Worm (Caenorhabditis elegans): Measurements from ENCODE around the gene ops-1.
"Not testable (repeated sequence)": the region's sequence is repeated elsewhere in the genome, so short reads cannot be mapped to it uniquely, and the experiment has no call there.

The ops-1 gene

ce11 chrIV:6317357-6317756 lies 33.2 kb upstream of the ops-1 start, which contains the start of gene Y73B6BL.12:
Gene Y73B6BL.12 (minus strand): TSS chrIV:6317457.
- TF ChIP-seq nhr-12 (tag; optimal IDR thresholded peaks at IDR 0.05); ceh-16 (tag; optimal IDR thresholded peaks at IDR 0.05); unc-55 (GFP tag; optimal IDR thresholded peaks at IDR 0.05): not testable (repeated sequence)

- no peak for TF ChIP-seq C34F6.9 (tag; optimal IDR thresholded peaks at IDR 0.05)
- no peak for TF ChIP-seq crh-2 (tag; optimal IDR thresholded peaks at IDR 0.05)
- no peak for TF ChIP-seq ztf-11 (tag; optimal IDR thresholded peaks at IDR 0.05)
Observed at ce11 chrIV:6307439-6307838, 23.3 kb upstream of the ops-1 start, which contains the start of gene csp-2. Gene csp-2 (plus strand): TSS chrIV:6307739.

DNA sequence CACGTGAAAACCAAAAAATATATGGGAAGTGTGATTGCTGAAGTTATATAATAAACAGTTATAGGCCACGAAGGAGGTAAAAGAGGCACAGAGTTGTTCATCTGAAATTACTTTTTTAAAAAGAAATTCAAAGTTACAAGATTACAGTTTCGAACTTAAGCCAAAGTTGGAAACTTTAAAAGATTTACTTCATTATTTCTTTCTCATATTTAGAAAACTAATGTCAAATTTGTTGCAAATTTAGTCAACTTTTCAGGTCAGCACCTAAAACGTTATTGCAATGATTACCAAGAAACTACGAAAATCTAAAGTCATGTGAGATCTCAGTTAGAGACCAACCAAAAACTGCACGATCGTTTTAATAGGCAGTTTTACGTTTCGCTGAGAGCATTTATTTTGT lies 19.5 kb upstream of the ops-1 start, which contains the start of gene srv-25:
Gene srv-25 (minus strand): TSS at position 101 of the 400 bp plus-strand sequence.
- TF ChIP-seq snpc-4 (tag; optimal IDR thresholded peaks at IDR 0.05) (no peak), ceh-16 (tag; optimal IDR thresholded peaks at IDR 0.05) (no peak), ZK546.5 (tag; optimal IDR thresholded peaks at IDR 0.05) (no peak), fos-1 (tag; optimal IDR thresholded peaks at IDR 0.05) (no peak), blmp-1 (tag; optimal IDR thresholded peaks at IDR 0.05; ENCODE audit: insufficient read depth) (no peak), peb-1 (tag; optimal IDR thresholded peaks at IDR 0.05) (no peak), elt-3 (tag; optimal IDR thresholded peaks at IDR 0.05) (no peak), nhr-10 (tag; optimal IDR thresholded peaks at IDR 0.05) (no peak), elt-1 (tag; optimal IDR thresholded peaks at IDR 0.05) (no peak), mab-5 (tag; optimal IDR thresholded peaks at IDR 0.05) (no peak)

DNA sequence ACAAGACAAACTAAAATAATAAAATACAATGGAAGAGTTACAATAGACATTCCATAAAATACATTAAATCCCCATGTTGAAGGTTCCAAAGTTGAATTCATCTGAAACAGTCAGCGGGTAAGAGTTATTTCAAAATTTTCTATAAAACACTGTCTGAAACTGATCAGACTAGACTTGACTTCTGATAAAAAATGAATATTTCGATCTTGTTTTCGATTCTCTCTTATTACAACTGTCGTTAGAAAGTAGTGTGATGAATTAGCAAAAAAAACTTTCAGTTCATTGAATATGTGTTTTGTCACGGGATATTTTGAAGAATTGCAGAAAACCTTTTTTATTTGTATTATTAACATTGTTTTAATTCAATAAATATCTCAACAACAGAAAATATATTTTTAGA lies 17.6 kb upstream of the ops-1 start, which contains the start of gene srv-26:
Gene srv-26 (minus strand): TSS at position 101 of the 400 bp plus-strand sequence.
- no peak for TF ChIP-seq elt-3 (tag; optimal IDR thresholded peaks at IDR 0.05)
- TF ChIP-seq nhr-11 (tag; optimal IDR thresholded peaks at IDR 0.05) = no peak
- no peak for TF ChIP-seq crh-2 (tag; optimal IDR thresholded peaks at IDR 0.05)
- no peak for TF ChIP-seq dmd-4 (tag; optimal IDR thresholded peaks at IDR 0.05)
- TF ChIP-seq sem-4 (tag; optimal IDR thresholded peaks at IDR 0.05) = no peak
- no peak for TF ChIP-seq blmp-1 (tag; optimal IDR thresholded peaks at IDR 0.05; ENCODE audit: insufficient read depth)
- no peak for TF ChIP-seq alr-1 (tag; optimal IDR thresholded peaks at IDR 0.05)
- no peak for TF ChIP-seq lin-13 (GFP tag; optimal IDR thresholded peaks at IDR 0.05)
- TF ChIP-seq nhr-6 (tag; optimal IDR thresholded peaks at IDR 0.05) = no peak
- no peak for TF ChIP-seq mbf-1 (tag; optimal IDR thresholded peaks at IDR 0.05)
- TF ChIP-seq ceh-82 (tag; optimal IDR thresholded peaks at IDR 0.05) = no peak
- no peak for TF ChIP-seq nhr-23 (tag; optimal IDR thresholded peaks at IDR 0.05)
- no peak for TF ChIP-seq lin-11 (tag; optimal IDR thresholded peaks at IDR 0.05)
- TF ChIP-seq snpc-4 (tag; optimal IDR thresholded peaks at IDR 0.05) = no peak

- no peak for TF ChIP-seq nhr-77 (tag; optimal IDR thresholded peaks at IDR 0.05)
- no peak for TF ChIP-seq nhr-23 (tag; optimal IDR thresholded peaks at IDR 0.05)
- TF ChIP-seq blmp-1 (tag; optimal IDR thresholded peaks at IDR 0.05; ENCODE audit: insufficient read depth) = no peak
- TF ChIP-seq aly-2 (tag; optimal IDR thresholded peaks at IDR 0.05) = no peak
- no peak for TF ChIP-seq ZK546.5 (tag; optimal IDR thresholded peaks at IDR 0.05)
- TF ChIP-seq F13H6.1 (tag; optimal IDR thresholded peaks at IDR 0.05) = no peak
- TF ChIP-seq fos-1 (tag; optimal IDR thresholded peaks at IDR 0.05) = no peak
- no peak for TF ChIP-seq snpc-4 (tag; optimal IDR thresholded peaks at IDR 0.05)
- no peak for TF ChIP-seq sem-4 (tag; optimal IDR thresholded peaks at IDR 0.05)
- no peak for TF ChIP-seq unc-55 (GFP tag; optimal IDR thresholded peaks at IDR 0.05)
- no peak for TF ChIP-seq R02D3.7 (tag; optimal IDR thresholded peaks at IDR 0.05)
- no peak for TF ChIP-seq lin-39 (tag; optimal IDR thresholded peaks at IDR 0.05)
- TF ChIP-seq nhr-11 (tag; optimal IDR thresholded peaks at IDR 0.05) = no peak
- TF ChIP-seq unc-39 (tag; optimal IDR thresholded peaks at IDR 0.05) = no peak
- TF ChIP-seq zag-1 (tag; optimal IDR thresholded peaks at IDR 0.05) = no peak
Observed at ce11 chrIV:6299523-6299922, 15.3 kb upstream of the ops-1 start.

DNA sequence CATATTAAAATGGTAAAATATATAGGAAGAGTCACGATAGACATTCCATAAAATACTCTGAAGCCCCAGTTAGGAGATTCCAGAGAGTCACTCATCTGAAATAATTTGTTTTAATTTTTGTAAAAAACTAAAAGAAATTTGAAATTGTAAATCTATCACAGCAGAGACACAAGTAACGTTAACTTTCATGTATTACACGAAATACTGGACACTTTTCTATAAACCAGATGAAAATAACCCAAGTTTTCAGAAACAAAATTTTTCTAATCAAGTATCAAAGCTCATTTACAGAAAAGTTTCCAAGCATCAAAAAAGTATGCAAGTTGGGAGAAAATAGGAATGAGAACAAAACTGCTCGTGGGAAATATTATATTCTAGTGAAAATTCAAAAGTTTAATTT lies 14.1 kb upstream of the ops-1 start, which contains the start of gene srv-27:
Gene srv-27 (minus strand): TSS at position 101 of the 400 bp plus-strand sequence.
- no peak for TF ChIP-seq ztf-4 (tag; optimal IDR thresholded peaks at IDR 0.05)
- TF ChIP-seq sma-3 (GFP tag; optimal IDR thresholded peaks at IDR 0.05) = no peak
- no peak for TF ChIP-seq ceh-82 (tag; optimal IDR thresholded peaks at IDR 0.05)

All from whole organism, L2 larva.